Fruit fly (Drosophila melanogaster) whole organism, embryonic: ENCODE measurements around the gene Ntf-2r.

ENCODE experiments used
- BEAF-32 ChIP-seq: fragments of 200-800 bp; sonication (Bioruptor generic); optimal IDR thresholded peaks from 3 replicates; lab custom pipeline; 2017; ENCODE audit warnings: missing biosample characterization, missing genetic modification characterization, mild to moderate bottlenecking, moderate library complexity, missing genetic modification reagents
- Bdp1 ChIP-seq: fragments of 200-800 bp; sonication (Bioruptor generic); optimal IDR thresholded peaks from 3 replicates; lab custom pipeline; 2016; ENCODE audit warnings: missing biosample characterization, missing genetic modification characterization
- CG10209 ChIP-seq: fragments of 200-800 bp; sonication (Bioruptor generic); optimal IDR thresholded peaks from 3 replicates; lab custom pipeline; 2017; ENCODE audit warnings: missing biosample characterization, mild to moderate bottlenecking, missing genetic modification characterization, missing genetic modification reagents
- CG10321 ChIP-seq: fragments of 200-800 bp; sonication (Bioruptor generic); IDR thresholded peaks from 2 replicates; pipeline ENCODE4 v1.3.6; 2022; ENCODE audit warnings: missing biosample characterization, missing genetic modification characterization
- CG10431 ChIP-seq: fragments of 200-800 bp; sonication (Bioruptor generic); optimal IDR thresholded peaks from 3 replicates; lab custom pipeline; 2018; ENCODE audit warnings: missing biosample characterization, mild to moderate bottlenecking, missing genetic modification characterization
- CG10654 ChIP-seq: fragments of 200-800 bp; sonication (Bioruptor generic); optimal IDR thresholded peaks from 2 replicates; lab custom pipeline; 2016; ENCODE audit warnings: missing biosample characterization, missing genetic modification characterization
- CG10979 ChIP-seq: fragments of 200-800 bp; sonication (Bioruptor generic); optimal IDR thresholded peaks from 2 replicates; lab custom pipeline; 2018; ENCODE audit warnings: missing biosample characterization, mild to moderate bottlenecking, missing genetic modification characterization, moderate library complexity
- CG11398 ChIP-seq: fragments of 200-800 bp; sonication (Bioruptor generic); optimal IDR thresholded peaks from 2 replicates; lab custom pipeline; 2016; ENCODE audit warnings: missing biosample characterization, missing genetic modification characterization
- CG14710 ChIP-seq: fragments of 200-800 bp; sonication (Bioruptor generic); optimal IDR thresholded peaks from 3 replicates; lab custom pipeline; 2019; ENCODE audit warnings: missing biosample characterization, mild to moderate bottlenecking, missing genetic modification characterization, moderate library complexity
- CG14860 ChIP-seq: fragments of 200-800 bp; sonication (Bioruptor generic); IDR thresholded peaks from 3 replicates; pipeline ENCODE4 v1.3.6; 2022; ENCODE audit warnings: missing biosample characterization, missing genetic modification characterization; ENCODE audit not compliant: partially characterized antibody
- CG17568 ChIP-seq: fragments of 200-800 bp; sonication (Bioruptor generic); optimal IDR thresholded peaks from 2 replicates; lab custom pipeline; 2018; ENCODE audit warnings: missing biosample characterization, mild to moderate bottlenecking, missing genetic modification characterization, moderate library complexity
- CG17612 ChIP-seq: fragments of 200-800 bp; sonication (Bioruptor generic); IDR thresholded peaks from 2 replicates; pipeline ENCODE4 v1.3.6; 2022; ENCODE audit warnings: missing biosample characterization, missing genetic modification characterization
- CG1792 ChIP-seq: fragments of 200-800 bp; sonication (Bioruptor generic); optimal IDR thresholded peaks from 2 replicates; lab custom pipeline; 2016; ENCODE audit warnings: missing biosample characterization, missing genetic modification characterization
- CG2875 ChIP-seq: fragments of 200-800 bp; sonication (Bioruptor generic); optimal IDR thresholded peaks from 2 replicates; lab custom pipeline; 2017; ENCODE audit warnings: missing biosample characterization, mild to moderate bottlenecking, missing genetic modification characterization, missing genetic modification reagents
- CG30403 ChIP-seq: fragments of 200-800 bp; sonication (Bioruptor generic); optimal IDR thresholded peaks from 3 replicates; lab custom pipeline; 2016; ENCODE audit warnings: missing biosample characterization, missing genetic modification characterization
- CG42726 ChIP-seq: fragments of 200-800 bp; sonication (Bioruptor generic); IDR thresholded peaks from 2 replicates; pipeline ENCODE4 v1.3.6; 2022; ENCODE audit warnings: missing biosample characterization, missing genetic modification characterization; ENCODE audit not compliant: partially characterized antibody
- CG4360 ChIP-seq: fragments of 200-800 bp; sonication (Bioruptor generic); IDR thresholded peaks from 2 replicates; pipeline ENCODE4 v1.3.6; 2022; ENCODE audit warnings: missing biosample characterization, missing genetic modification characterization
- CG4707 ChIP-seq: fragments of 200-800 bp; sonication (Bioruptor generic); optimal IDR thresholded peaks from 2 replicates; lab custom pipeline; 2018; ENCODE audit warnings: missing biosample characterization, mild to moderate bottlenecking, missing genetic modification characterization, moderate library complexity
- CG5953 ChIP-seq: fragments of 200-800 bp; sonication (Bioruptor generic); IDR thresholded peaks from 2 replicates; pipeline ENCODE4 v1.3.6; 2022; ENCODE audit warnings: missing biosample characterization, missing genetic modification characterization
- CG6765 ChIP-seq: fragments of 200-800 bp; sonication (Bioruptor generic); optimal IDR thresholded peaks from 3 replicates; lab custom pipeline; 2017; ENCODE audit warnings: missing biosample characterization, mild to moderate bottlenecking, missing genetic modification characterization
- CG6813 ChIP-seq: fragments of 200-800 bp; sonication (Bioruptor generic); optimal IDR thresholded peaks from 2 replicates; lab custom pipeline; 2017; ENCODE audit warnings: missing biosample characterization, missing genetic modification characterization, mild to moderate bottlenecking, moderate library complexity, missing genetic modification reagents
- CG6854 ChIP-seq: fragments of 200-800 bp; sonication (Bioruptor generic); optimal IDR thresholded peaks from 3 replicates; lab custom pipeline; 2017; ENCODE audit warnings: missing biosample characterization, mild to moderate bottlenecking, missing genetic modification characterization
- CG7745 ChIP-seq: fragments of 200-800 bp; sonication (Bioruptor generic); optimal IDR thresholded peaks from 2 replicates; lab custom pipeline; 2018; ENCODE audit warnings: missing biosample characterization, mild to moderate bottlenecking, missing genetic modification characterization, moderate library complexity
- CG9609 ChIP-seq: fragments of 200-800 bp; sonication (Bioruptor generic); optimal IDR thresholded peaks from 3 replicates; lab custom pipeline; 2016; ENCODE audit warnings: missing biosample characterization, missing genetic modification characterization
- CHES-1-like ChIP-seq: fragments of 200-800 bp; sonication (Bioruptor generic); optimal IDR thresholded peaks from 2 replicates; lab custom pipeline; 2016; ENCODE audit warnings: missing biosample characterization, missing genetic modification characterization
- E2f2 ChIP-seq: fragments of 200-800 bp; sonication (Bioruptor generic); IDR thresholded peaks from 2 replicates; pipeline ENCODE4 v1.3.6; 2022; ENCODE audit warnings: missing biosample characterization, missing genetic modification characterization
- H15 ChIP-seq: fragments of 200-800 bp; sonication (Bioruptor generic); IDR thresholded peaks from 3 replicates; pipeline ENCODE4 v1.3.6; 2022; ENCODE audit warnings: missing biosample characterization, missing genetic modification characterization
- H2.0 ChIP-seq: fragments of 200-800 bp; sonication (Bioruptor generic); IDR thresholded peaks from 2 replicates; pipeline ENCODE4 v1.3.6; 2022; ENCODE audit warnings: missing biosample characterization, missing genetic modification characterization
- Hey ChIP-seq: fragments of 200-800 bp; sonication (Bioruptor generic); optimal IDR thresholded peaks from 3 replicates; lab custom pipeline; 2018; ENCODE audit warnings: missing biosample characterization, mild to moderate bottlenecking, missing genetic modification characterization
- Myb ChIP-seq: fragments of 200-800 bp; sonication (Bioruptor generic); optimal IDR thresholded peaks from 2 replicates; lab custom pipeline; 2016; ENCODE audit warnings: missing biosample characterization, missing genetic modification characterization
- NFAT ChIP-seq: fragments of 200-800 bp; sonication (Bioruptor generic); IDR thresholded peaks from 2 replicates; pipeline ENCODE4 v1.3.6; 2022; ENCODE audit warnings: missing biosample characterization, missing genetic modification characterization
- Nf-YC ChIP-seq: fragments of 200-800 bp; optimal IDR thresholded peaks from 3 replicates; lab custom pipeline; 2019; ENCODE audit warnings: missing biosample characterization, mild to moderate bottlenecking, missing genetic modification characterization, moderate library complexity
- Poxn ChIP-seq: fragments of 200-800 bp; sonication (Bioruptor generic); IDR thresholded peaks from 2 replicates; pipeline ENCODE4 v1.3.6; 2022; ENCODE audit warnings: missing biosample characterization, missing genetic modification characterization
- Rx ChIP-seq: fragments of 200-800 bp; sonication (Bioruptor generic); IDR thresholded peaks from 2 replicates; pipeline ENCODE4 v1.3.6; 2022; ENCODE audit warnings: missing biosample characterization, missing genetic modification characterization
- dmrt11E ChIP-seq: fragments of 200-800 bp; sonication (Bioruptor generic); optimal IDR thresholded peaks from 3 replicates; lab custom pipeline; 2018; ENCODE audit warnings: missing biosample characterization, mild to moderate bottlenecking, missing genetic modification characterization, moderate library complexity
- ems ChIP-seq: fragments of 200-800 bp; sonication (Bioruptor generic); optimal IDR thresholded peaks from 3 replicates; lab custom pipeline; 2016; ENCODE audit warnings: missing biosample characterization, missing genetic modification characterization
- gcm ChIP-seq: fragments of 200-800 bp; sonication (Bioruptor generic); optimal IDR thresholded peaks from 2 replicates; lab custom pipeline; 2019; ENCODE audit warnings: missing biosample characterization, mild to moderate bottlenecking, missing genetic modification characterization, moderate library complexity
- gsb-n ChIP-seq: fragments of 200-800 bp; sonication (Bioruptor generic); optimal IDR thresholded peaks from 3 replicates; lab custom pipeline; 2018; ENCODE audit warnings: missing biosample characterization, mild to moderate bottlenecking, missing genetic modification characterization
- hbn ChIP-seq: fragments of 200-800 bp; sonication (Bioruptor generic); IDR thresholded peaks from 2 replicates; pipeline ENCODE4 v1.3.6; 2022; ENCODE audit warnings: missing biosample characterization, missing genetic modification characterization; ENCODE audit not compliant: partially characterized antibody
- inv ChIP-seq: fragments of 200-800 bp; sonication (Bioruptor generic); IDR thresholded peaks from 2 replicates; pipeline ENCODE4 v1.3.6; 2022; ENCODE audit warnings: missing biosample characterization, missing genetic modification characterization; ENCODE audit not compliant: partially characterized antibody
- kay ChIP-seq: fragments of 200-800 bp; sonication (Bioruptor generic); optimal IDR thresholded peaks from 2 replicates; lab custom pipeline; 2016; ENCODE audit warnings: missing biosample characterization, missing genetic modification characterization
- lola ChIP-seq, 3 experiments: fragments of >200 bp in 2 of 3; fragments of 200-800 bp in 1 of 3; sonication (Bioruptor generic) in 1 of 3; optimal IDR thresholded peaks; 2 replicates each; lab custom pipeline; 2017 to 2019; ENCODE audit warnings: missing biosample characterization in 3 of 3, missing genetic modification characterization in 3 of 3, mild to moderate bottlenecking in 1 of 3, moderate library complexity in 1 of 3
- mld ChIP-seq: fragments of 200-800 bp; sonication (Bioruptor generic); IDR thresholded peaks from 3 replicates; pipeline ENCODE4 v1.3.6; 2022; ENCODE audit warnings: missing biosample characterization, missing genetic modification characterization; ENCODE audit not compliant: partially characterized antibody
- nom ChIP-seq: fragments of 200-800 bp; sonication (Bioruptor generic); optimal IDR thresholded peaks from 2 replicates; lab custom pipeline; 2017; ENCODE audit warnings: missing biosample characterization, missing genetic modification characterization, mild to moderate bottlenecking, moderate library complexity, missing genetic modification reagents
- otp ChIP-seq: fragments of 200-800 bp; sonication (Bioruptor generic); IDR thresholded peaks from 3 replicates; pipeline ENCODE4, ENCODE4 v1.3.6; 2022; ENCODE audit warnings: missing biosample characterization, missing genetic modification characterization
- prd ChIP-seq, 3 experiments: fragments of >200 bp in 2 of 3; fragments of 200-800 bp in 1 of 3; sonication (Bioruptor generic) in 1 of 3; optimal IDR thresholded peaks in 2 of 3; IDR thresholded peaks in 1 of 3; 2 replicates in 2 of 3; 3 replicates in 1 of 3; pipeline versions ENCODE4 v1.3.6 to Lab custom; 2017 to 2022; ENCODE audit warnings: missing biosample characterization in 1 of 3, missing genetic modification characterization in 1 of 3
- sqz ChIP-seq: fragments of 200-800 bp; sonication (Bioruptor generic); optimal IDR thresholded peaks from 3 replicates; lab custom pipeline; 2018; ENCODE audit warnings: missing biosample characterization, mild to moderate bottlenecking, missing genetic modification characterization
- unpg ChIP-seq: fragments of 200-800 bp; sonication (Bioruptor generic); optimal IDR thresholded peaks from 3 replicates; lab custom pipeline; 2018; ENCODE audit warnings: missing biosample characterization, mild to moderate bottlenecking, missing genetic modification characterization, moderate library complexity
- zf30C ChIP-seq: fragments of 200-800 bp; sonication (Bioruptor generic); optimal IDR thresholded peaks from 3 replicates; lab custom pipeline; 2018; ENCODE audit warnings: missing biosample characterization, mild to moderate bottlenecking, missing genetic modification characterization

Ntf-2r gene

DNA sequence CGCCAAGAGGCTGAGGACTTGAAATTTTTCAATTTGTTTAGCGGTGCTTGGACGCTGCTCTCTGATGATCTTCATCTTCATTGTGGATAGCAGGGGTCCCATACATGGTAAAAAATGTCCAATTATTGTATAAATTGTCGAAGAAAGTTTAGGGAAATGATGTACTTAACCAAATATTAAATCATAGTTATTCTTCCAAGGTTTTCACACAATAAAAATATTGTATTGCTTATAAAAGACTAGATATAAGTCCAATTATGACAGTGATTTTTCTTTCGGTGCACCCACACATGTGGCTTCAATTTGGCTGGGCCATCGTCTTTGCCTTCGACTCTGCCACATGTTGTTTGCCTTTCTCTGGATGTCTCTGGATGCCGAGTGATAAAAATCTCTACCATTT is 50.4 kb downstream of the Ntf-2r start (continued):
- TF ChIP-seq CHES-1-like (no peak), CG4707 (no peak), H15 (GFP tag; lab: Robert Waterston, UW) (peak; percentile 21; the same call in 1 of the 3 replicates), CG11398 (GFP tag; lab: Kevin White, UChicago) (peak; percentile 13), E2f2 (GFP tag; lab: Robert Waterston, UW) (0 out of 2 replicates have a peak, but pooled peaks have one; percentile 26), H2.0 (peak; percentile 52), CG14860 (GFP tag; lab: Robert Waterston, UW) (no peak), hbn (GFP tag; lab: Robert Waterston, UW) (no peak), CG10209 (GFP tag; lab: Kevin White, UChicago) (peak; percentile 33), CG30403 (GFP tag; lab: Kevin White, UChicago) (peak; percentile 46), mld (no peak), CG14710 (peak; percentile 45), Rx (GFP tag; lab: Robert Waterston, UW) (peak; percentile 15; the same call in 1 of the 2 replicates), CG1792 (GFP tag; lab: Kevin White, UChicago) (no peak), gcm (GFP tag; lab: Kevin White, UChicago) (peak; percentile 46), unpg (GFP tag; lab: Kevin White, UChicago) (peak; percentile 69), zf30C (GFP tag; lab: Kevin White, UChicago) (peak; percentile 67), CG10321 (no peak), CG17568 (GFP tag; lab: Kevin White, UChicago) (peak; percentile 5), Myb (GFP tag; lab: Kevin White, UChicago) (no peak), kay (GFP tag; lab: Kevin White, UChicago) (peak; percentile 1), CG6765 (GFP tag; lab: Kevin White, UChicago) (no peak), CG2875 (peak; percentile 61), CG10654 (no peak), CG17612 (GFP tag; lab: Robert Waterston, UW) (no peak), Hey (tag; lab: Kevin White, UChicago) (no peak), nom (peak; percentile 23), CG10431 (GFP tag; lab: Kevin White, UChicago) (no peak), NFAT (GFP tag; lab: Robert Waterston, UW) (no peak), CG7745 (tag; lab: Kevin White, UChicago) (no peak), CG4360 (peak; percentile 38; the same call in 1 of the 2 replicates), lola (GFP tag; optimal IDR thresholded peaks at IDR 0.05; lab: Kevin White, UChicago) (peak in 1 of 3 experiments; percentile 71), CG42726 (GFP tag; lab: Robert Waterston, UW) (no peak), dmrt11E (tag; lab: Kevin White, UChicago) (peak; percentile 84), CG6854 (no peak), BEAF-32 (GFP tag; lab: Kevin White, UChicago) (no peak), prd (optimal IDR thresholded peaks at IDR 0.05; lab: Kevin White, UChicago) (no peak), prd (GFP tag; IDR thresholded peaks at IDR 0.05; lab: Robert Waterston, UW) (peak; percentile 78; the same call in 2 of the 3 replicates), otp (GFP tag; lab: Robert Waterston, UW) (peak; percentile 62; the same call in 1 of the 3 replicates), sqz (GFP tag; lab: Kevin White, UChicago) (no peak), Poxn (GFP tag; lab: Robert Waterston, UW) (no peak), CG5953 (GFP tag; lab: Robert Waterston, UW) (no peak), ems (GFP tag; lab: Kevin White, UChicago) (no peak), inv (no peak), CG9609 (GFP tag; lab: Kevin White, UChicago) (peak; percentile 50), CG10979 (tag; lab: Kevin White, UChicago) (peak; percentile 69), Bdp1 (GFP tag; lab: Kevin White, UChicago) (no peak), CG6813 (no peak), gsb-n (tag; lab: Kevin White, UChicago) (peak; percentile 47), Nf-YC (no peak)
